Fruit fly (Drosophila melanogaster) whole organism, pupa: ENCODE data around the gene CG16952.

Experiments
- CG12605 ChIP-seq: fragments of 200-800 bp; sonication (Bioruptor generic); IDR thresholded peaks from 2 replicates; pipeline ENCODE4 v1.3.6; 2022; ENCODE audit warnings: missing biosample characterization, missing genetic modification characterization
- CG32121 ChIP-seq: fragments of 200-800 bp; sonication (Bioruptor generic); IDR thresholded peaks from 2 replicates; pipeline ENCODE4 v1.3.6; 2022; ENCODE audit warnings: missing biosample characterization, missing genetic modification characterization
- CG9948 ChIP-seq: fragments of 200-800 bp; sonication (Bioruptor generic); optimal IDR thresholded peaks from 2 replicates; lab custom pipeline; 2018; ENCODE audit warnings: missing biosample characterization, mild to moderate bottlenecking, missing genetic modification characterization, moderate library complexity
- rn ChIP-seq: fragments of 200-800 bp; sonication (Bioruptor generic); IDR thresholded peaks from 2 replicates; pipeline ENCODE4 v1.3.6; 2022; ENCODE audit warnings: missing biosample characterization, missing genetic modification characterization

DNA sequence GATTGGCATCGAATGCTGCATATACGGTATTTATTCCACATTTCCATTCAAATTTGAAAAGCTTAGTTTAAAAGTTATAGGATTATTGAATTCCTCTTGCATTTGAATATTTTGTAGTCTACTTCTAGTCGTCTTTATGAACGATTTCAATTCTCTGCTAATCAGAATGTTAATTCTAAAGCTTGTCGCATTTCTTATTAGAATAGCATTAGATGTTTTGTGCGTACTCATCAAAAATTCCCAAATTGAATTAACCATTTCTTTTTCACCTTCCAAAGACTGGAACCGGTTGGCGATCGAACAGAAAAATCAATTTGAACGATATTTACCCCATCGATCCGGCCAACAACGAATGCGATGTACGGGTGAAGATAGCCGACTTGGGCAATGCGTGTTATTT, 30.0 kb upstream of the CG16952 start:
- TF ChIP-seq CG12605 (GFP tag; lab: Robert Waterston, UW), result no peak
- TF ChIP-seq rn (GFP tag; lab: Robert Waterston, UW), result no peak
- TF ChIP-seq CG32121 (GFP tag; lab: Robert Waterston, UW), result no peak
- TF ChIP-seq CG9948 (tag; lab: Kevin White, UChicago), result no peak
